Worm (Caenorhabditis elegans): Measurements from ENCODE around the gene mog-3.

DNA sequence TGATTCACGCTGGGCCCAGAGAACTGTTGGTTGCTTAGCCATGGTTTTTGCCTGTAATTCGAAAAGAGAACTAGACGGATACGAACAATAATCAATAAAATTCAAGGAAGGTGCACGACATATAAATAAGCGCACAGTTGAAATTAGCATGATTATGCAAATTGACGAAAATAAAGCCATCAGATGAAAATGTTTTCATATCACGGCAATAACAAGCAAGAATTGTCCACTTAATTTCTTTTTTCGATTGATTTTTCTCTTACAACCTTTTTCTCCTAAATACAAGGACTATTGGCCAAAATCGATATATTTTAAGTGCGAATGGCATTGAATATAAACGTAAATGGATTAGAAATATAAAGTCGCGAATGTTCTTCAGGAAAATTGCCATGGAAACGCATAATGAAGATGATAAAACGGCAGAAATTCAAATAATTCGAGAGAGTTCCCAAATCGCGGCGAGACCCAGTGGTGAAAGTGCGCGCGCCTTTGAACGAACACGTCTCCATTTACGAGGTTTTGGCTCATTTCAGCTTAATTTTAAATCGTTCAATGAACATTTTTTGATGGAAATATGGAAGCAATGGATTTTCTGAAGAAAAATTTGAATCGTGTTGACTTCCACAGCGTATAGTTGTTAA is 33.6 kb upstream of the mog-3 start, which contains the start of the genes daf-41 and toc-1:
- TF ChIP-seq nhr-48 (tag; optimal IDR thresholded peaks at IDR 0.05): no peak
- TF ChIP-seq unc-62 (GFP tag; optimal IDR thresholded peaks at IDR 0.05 in 1 of 2): peak in 1 of 2 experiments; percentile 50
- TF ChIP-seq unc-62 (tag; optimal IDR thresholded peaks at IDR 0.05): no peak
- no peak for TF ChIP-seq nhr-237 (tag; optimal IDR thresholded peaks at IDR 0.05)
